Fruit fly (Drosophila melanogaster) S2 (cell line): ENCODE data around the gene Ir94e.

Experiments used
- CG8478 ChIP-seq: fragments of >200 bp; optimal IDR thresholded peaks from 2 replicates; lab custom pipeline; 2018
- CTCF ChIP-seq, 2 experiments: fragments of >200 bp; optimal IDR thresholded peaks; 2 replicates each; lab custom pipeline; 2018

Ir94e gene

DNA sequence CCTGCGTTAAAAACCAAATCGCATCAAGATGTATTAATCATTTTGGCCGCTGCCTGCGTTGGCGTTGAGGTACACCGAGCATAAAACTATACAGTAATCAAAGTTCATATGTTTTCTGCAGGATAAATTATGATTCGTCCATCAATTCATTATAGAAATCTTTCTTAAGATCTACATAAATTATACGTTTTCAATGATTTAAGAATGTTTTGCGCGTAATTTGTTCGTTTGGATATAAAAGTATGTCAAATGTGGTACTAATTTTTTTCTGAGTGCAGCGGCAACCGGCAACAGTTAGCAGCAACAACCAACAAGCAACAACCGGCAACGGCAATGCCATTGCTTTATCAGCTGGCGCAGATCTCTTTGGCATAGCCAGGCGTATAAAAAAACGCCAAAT lies 11.3 kb downstream of the Ir94e start:
- TF ChIP-seq CTCF (optimal IDR thresholded peaks at IDR 0.05; lab: Kevin White, UChicago) (no peak), CG8478 (no peak)

- TF ChIP-seq CTCF (optimal IDR thresholded peaks at IDR 0.05; lab: Kevin White, UChicago) (no peak), CG8478 (no peak)
These were observed 12.3 kb downstream of the Ir94e start for dm6 chr3R:23417650-23418049.

dm6 chr3R:23421925-23422324 lies 16.6 kb downstream of the Ir94e start:
- no peak for TF ChIP-seq CTCF (optimal IDR thresholded peaks at IDR 0.05; lab: Kevin White, UChicago)
- no peak for TF ChIP-seq CG8478

- TF ChIP-seq CTCF (optimal IDR thresholded peaks at IDR 0.05; lab: Kevin White, UChicago), result no peak
- no peak for TF ChIP-seq CG8478
These were observed 19.8 kb downstream of the Ir94e start for dm6 chr3R:23425107-23425506.

- TF ChIP-seq CTCF (optimal IDR thresholded peaks at IDR 0.05; lab: Kevin White, UChicago), result no peak
- TF ChIP-seq CG8478, result no peak
These were observed 20.6 kb downstream of the Ir94e start, which contains the start of gene CG43694 for dm6 chr3R:23425929-23426328. CG43694 (minus strand) TSS chr3R:23426029.

DNA sequence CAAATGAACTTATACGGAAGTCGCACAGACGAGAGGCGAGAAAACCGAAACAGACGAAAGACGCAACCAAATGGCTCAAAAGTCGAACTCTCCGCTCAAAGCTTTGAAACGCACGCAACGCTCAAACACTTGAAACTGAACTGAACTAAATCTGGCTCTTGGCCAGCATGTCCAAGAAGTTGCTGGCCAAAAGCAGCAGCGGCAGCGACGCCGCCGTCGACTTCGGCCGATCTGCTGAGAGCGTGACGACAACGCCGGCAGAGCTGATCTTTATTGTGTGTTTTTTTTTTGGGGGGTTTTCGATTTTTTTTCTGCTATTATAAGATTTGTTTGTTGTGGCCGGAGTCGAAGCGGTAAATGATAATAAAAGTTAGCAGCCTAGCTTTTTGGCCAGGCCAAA lies 26.0 kb downstream of the Ir94e start:
- TF ChIP-seq CG8478, result no peak

DNA sequence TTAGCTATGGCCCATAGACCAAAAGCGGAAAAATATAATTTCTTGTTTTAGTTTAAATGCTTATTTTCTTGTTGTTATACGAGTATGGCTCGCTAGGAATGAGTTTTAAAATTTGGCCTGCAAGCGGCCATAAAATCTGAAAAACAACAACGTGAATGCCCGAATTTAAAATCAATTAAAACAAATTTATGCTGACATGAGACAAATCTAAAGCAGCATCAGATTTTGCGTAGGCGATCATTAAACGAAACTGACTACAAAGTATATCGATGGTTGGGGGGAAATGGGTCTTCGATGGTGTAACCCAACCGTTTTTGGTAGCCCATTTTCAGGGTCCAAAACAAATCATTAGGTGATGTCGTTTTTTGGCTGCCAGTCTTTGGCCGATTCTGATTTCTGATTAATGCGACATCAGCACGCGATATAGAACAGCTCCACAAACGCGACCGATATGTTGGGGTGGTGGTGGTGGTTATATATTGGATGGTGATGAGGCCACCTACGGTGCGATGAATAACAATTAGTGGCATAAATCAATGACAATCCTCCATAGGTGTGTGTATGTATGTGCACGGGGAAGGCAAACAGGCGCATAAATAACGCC lies 33.0 kb downstream of the Ir94e start:
- TF ChIP-seq CTCF (optimal IDR thresholded peaks at IDR 0.05; lab: Kevin White, UChicago) (no peak), CG8478 (no peak)

- TF ChIP-seq CTCF (optimal IDR thresholded peaks at IDR 0.05; lab: Kevin White, UChicago) (no peak), CG8478 (no peak)
These were observed 40.1 kb downstream of the Ir94e start for dm6 chr3R:23445249-23445916.

DNA sequence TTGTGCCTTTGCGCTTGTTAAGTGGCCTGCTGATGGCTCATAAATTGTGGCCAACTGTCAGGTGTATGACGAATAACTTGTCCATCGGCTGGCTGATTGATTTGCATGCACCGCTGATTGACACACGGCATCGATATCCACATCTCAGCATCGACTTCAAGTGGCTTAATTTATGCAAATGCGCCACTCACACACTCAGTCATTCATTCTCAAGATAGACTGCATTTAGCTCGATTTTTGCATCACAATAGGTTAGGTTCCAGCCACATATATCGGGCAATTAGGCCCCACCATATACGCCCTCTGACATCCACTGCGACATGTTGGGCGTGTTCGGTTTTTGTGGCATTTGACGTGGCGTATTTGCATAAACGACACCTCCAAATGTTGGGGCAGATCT lies 50.6 kb downstream of the Ir94e start:
- no peak for TF ChIP-seq CTCF (optimal IDR thresholded peaks at IDR 0.05; lab: Kevin White, UChicago)
